Fruit fly (Drosophila melanogaster): ENCODE results near the gene CG32086.

CG32086 gene

DNA sequence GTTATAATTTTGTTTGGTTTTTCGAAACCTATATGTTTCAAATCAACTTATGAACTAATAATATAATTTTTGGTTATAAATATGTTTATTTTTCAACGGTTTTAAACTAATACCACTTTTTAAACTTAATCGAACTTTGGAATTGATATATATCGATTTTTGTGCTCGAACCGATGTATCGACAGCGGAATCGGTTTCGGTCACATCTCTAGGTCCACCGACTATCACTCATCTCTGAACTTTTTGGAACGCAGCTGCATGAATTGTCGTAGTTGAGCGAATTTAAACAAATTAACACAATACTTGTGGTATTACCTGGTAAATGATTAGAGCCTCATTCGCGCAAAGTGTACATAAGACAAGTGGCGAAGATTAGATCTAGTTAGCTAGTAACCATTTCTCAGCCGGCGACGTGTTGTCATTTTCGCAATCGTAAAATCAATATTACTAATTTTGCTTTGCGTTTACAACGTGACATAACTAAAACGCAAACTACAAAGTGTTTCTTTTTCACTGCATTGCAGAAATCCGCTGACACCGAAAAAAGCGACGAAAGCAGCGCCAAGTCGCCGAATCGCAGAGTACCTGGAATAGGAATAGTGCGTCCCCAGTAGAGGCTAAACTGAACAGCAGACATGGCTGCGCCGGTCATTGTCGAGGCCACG lies 44.1 kb upstream of the CG32086 start, which contains the start of gene Apt1 (continued):
- TF ChIP-seq Doc2 (GFP tag; IDR thresholded peaks at IDR 0.05) (no peak), CG4282 (GFP tag; optimal IDR thresholded peaks at IDR 0.05) (no peak), pan (optimal IDR thresholded peaks at IDR 0.05) (no peak), pan (GFP tag; optimal IDR thresholded peaks at IDR 0.05 in 1 of 2, IDR thresholded peaks at IDR 0.05 in 1 of 2) (no peak), ap (GFP tag; IDR thresholded peaks at IDR 0.05) (no peak), cato (GFP tag; optimal IDR thresholded peaks at IDR 0.05; ENCODE audit: borderline replicate concordance) (no peak), CG13775 (GFP tag; optimal IDR thresholded peaks at IDR 0.05) (no peak), CrebB (tag; optimal IDR thresholded peaks at IDR 0.05) (no peak), repo (GFP tag; optimal IDR thresholded peaks at IDR 0.05) (no peak), sr (GFP tag; IDR thresholded peaks at IDR 0.05) (no peak), mam (GFP tag; optimal IDR thresholded peaks at IDR 0.05) (no peak), her (GFP tag; optimal IDR thresholded peaks at IDR 0.05) (no peak), GATAe (GFP tag; conservative IDR thresholded peaks at IDR 0.05) (no peak), CG31224 (GFP tag; IDR thresholded peaks at IDR 0.05) (no peak), CHES-1-like (GFP tag; optimal IDR thresholded peaks at IDR 0.05) (no peak), CG15514 (GFP tag; optimal IDR thresholded peaks at IDR 0.05) (peak; percentile 65), ase (GFP tag; IDR thresholded peaks at IDR 0.05) (no peak), CG30431 (GFP tag; optimal IDR thresholded peaks at IDR 0.05) (no peak), CG18262 (tag; optimal IDR thresholded peaks at IDR 0.05) (no peak), gsb (GFP tag; IDR thresholded peaks at IDR 0.05) (no peak), seq (GFP tag; IDR thresholded peaks at IDR 0.05) (no peak), CG6654 (GFP tag; optimal IDR thresholded peaks at IDR 0.05) (no peak), slou (GFP tag; optimal IDR thresholded peaks at IDR 0.05) (no peak), aop (GFP tag; IDR thresholded peaks at IDR 0.05) (no peak), CG1529 (GFP tag; optimal IDR thresholded peaks at IDR 0.05) (no peak), fu2 (GFP tag; optimal IDR thresholded peaks at IDR 0.05) (no peak), Optix (GFP tag; IDR thresholded peaks at IDR 0.05) (no peak), Fer1 (GFP tag; optimal IDR thresholded peaks at IDR 0.05) (peak; percentile 1), CG10959 (GFP tag; IDR thresholded peaks at IDR 0.05) (no peak), croc (GFP tag; conservative IDR thresholded peaks at IDR 0.05) (no peak), MBD-R2 (GFP tag; IDR thresholded peaks at IDR 0.05) (peak; percentile 85), CG11560 (tag; IDR thresholded peaks at IDR 0.05) (no peak), CG10209 (GFP tag; optimal IDR thresholded peaks at IDR 0.05) (no peak), CG5245 (GFP tag; optimal IDR thresholded peaks at IDR 0.05) (no peak), dpn (GFP tag; optimal IDR thresholded peaks at IDR 0.05) (no peak), Lhr (GFP tag; optimal IDR thresholded peaks at IDR 0.05) (peak; percentile 14), Dip2 (GFP tag; IDR thresholded peaks at IDR 0.05) (no peak), Oaz (GFP tag; IDR thresholded peaks at IDR 0.05) (no peak), CG1024 (GFP tag; IDR thresholded peaks at IDR 0.05) (no peak), Dad (GFP tag; optimal IDR thresholded peaks at IDR 0.05) (no peak), CG17568 (GFP tag; optimal IDR thresholded peaks at IDR 0.05) (no peak), so (GFP tag; IDR thresholded peaks at IDR 0.05) (no peak), rib (GFP tag; IDR thresholded peaks at IDR 0.05) (no peak), vnd (GFP tag; IDR thresholded peaks at IDR 0.05; ENCODE audit: partially characterized antibody) (peak; percentile 95), CG8765 (GFP tag; IDR thresholded peaks at IDR 0.05) (no peak), gfzf (GFP tag; optimal IDR thresholded peaks at IDR 0.05) (no peak), CG9437 (GFP tag; optimal IDR thresholded peaks at IDR 0.05) (no peak), ssp (GFP tag; IDR thresholded peaks at IDR 0.05) (no peak), chn (GFP tag; optimal IDR thresholded peaks at IDR 0.05) (no peak), CG7271 (tag; optimal IDR thresholded peaks at IDR 0.05) (peak; percentile 1), CG18599 (GFP tag; optimal IDR thresholded peaks at IDR 0.05) (no peak), oc (tag; optimal IDR thresholded peaks at IDR 0.05) (no peak)
